Worm (Caenorhabditis elegans) whole organism, L2 larva: ENCODE results near the gene C27F2.6.

Experiments
- C34F6.9 ChIP-seq: fragments of 150-350 bp; optimal IDR thresholded peaks from 2 replicates; lab custom pipeline; 2014; ENCODE audit warnings: missing biosample characterization, missing genetic modification characterization
- F13H6.1 ChIP-seq: sonication (generic microtip); optimal IDR thresholded peaks from 2 replicates; lab custom pipeline; 2016; ENCODE audit warnings: missing genetic modification characterization, missing compliant biosample characterization
- R02D3.7 ChIP-seq: fragments of 150-350 bp; optimal IDR thresholded peaks from 2 replicates; lab custom pipeline; 2014; ENCODE audit warnings: missing biosample characterization, missing genetic modification characterization
- Y55F3AM.14 ChIP-seq: fragments of 200-800 bp; sonication (Bioruptor generic); optimal IDR thresholded peaks from 2 replicates; lab custom pipeline; 2018; ENCODE audit warnings: mild to moderate bottlenecking, missing genetic modification characterization, missing compliant biosample characterization
- ZK546.5 ChIP-seq: sonication (generic microtip); optimal IDR thresholded peaks from 2 replicates; lab custom pipeline; 2017; ENCODE audit warnings: missing biosample characterization, missing genetic modification characterization
- alr-1 ChIP-seq: fragments of 150-350 bp; optimal IDR thresholded peaks from 2 replicates; lab custom pipeline; 2014; ENCODE audit warnings: missing biosample characterization, missing genetic modification characterization
- aly-2 ChIP-seq: fragments of 150-350 bp; optimal IDR thresholded peaks from 2 replicates; lab custom pipeline; 2014; ENCODE audit warnings: missing biosample characterization, missing genetic modification characterization
- ama-1 ChIP-seq: fragments of 150-350 bp; optimal IDR thresholded peaks from 2 replicates; lab custom pipeline; 2018; ENCODE audit warnings: inconsistent platforms
- blmp-1 ChIP-seq: sonication (generic microtip); optimal IDR thresholded peaks from 2 replicates; lab custom pipeline; 2017; ENCODE audit warnings: missing genetic modification characterization, mild to moderate bottlenecking, missing compliant biosample characterization, antibody characterized with exemption, moderate library complexity; ENCODE audit not compliant: insufficient read depth
- ceh-16 ChIP-seq: fragments of 150-350 bp; optimal IDR thresholded peaks from 2 replicates; lab custom pipeline; 2014; ENCODE audit warnings: missing biosample characterization, missing genetic modification characterization
- ceh-82 ChIP-seq: fragments of 150-350 bp; optimal IDR thresholded peaks from 2 replicates; lab custom pipeline; 2014; ENCODE audit warnings: missing biosample characterization, missing genetic modification characterization
- crh-2 ChIP-seq: sonication (generic microtip); optimal IDR thresholded peaks from 2 replicates; lab custom pipeline; 2017; ENCODE audit warnings: missing biosample characterization, missing genetic modification characterization
- dmd-4 ChIP-seq: sonication (generic microtip); optimal IDR thresholded peaks from 2 replicates; lab custom pipeline; 2017; ENCODE audit warnings: missing biosample characterization, missing genetic modification characterization
- egl-27 ChIP-seq: sonication (generic microtip); optimal IDR thresholded peaks from 3 replicates; lab custom pipeline; 2017; ENCODE audit warnings: missing biosample characterization, missing genetic modification reagents, missing genetic modification characterization
- elt-1 ChIP-seq: fragments of 150-350 bp; optimal IDR thresholded peaks from 2 replicates; lab custom pipeline; 2014; ENCODE audit warnings: missing biosample characterization, missing genetic modification characterization
- elt-3 ChIP-seq: sonication (generic microtip); optimal IDR thresholded peaks from 2 replicates; lab custom pipeline; 2017; ENCODE audit warnings: missing biosample characterization, missing genetic modification characterization
- fos-1 ChIP-seq: fragments of 150-350 bp; optimal IDR thresholded peaks from 2 replicates; lab custom pipeline; 2014; ENCODE audit warnings: missing biosample characterization, missing genetic modification characterization
- gmeb-1 ChIP-seq: fragments of 150-350 bp; optimal IDR thresholded peaks from 2 replicates; lab custom pipeline; 2014; ENCODE audit warnings: missing biosample characterization, missing genetic modification characterization
- lin-11 ChIP-seq: fragments of 150-350 bp; sonication (generic microtip); optimal IDR thresholded peaks from 2 replicates; lab custom pipeline; 2014; ENCODE audit warnings: missing biosample characterization, missing genetic modification characterization, inconsistent platforms, mixed read lengths
- lin-13 ChIP-seq: fragments of 150-350 bp; optimal IDR thresholded peaks from 2 replicates; lab custom pipeline; 2014; ENCODE audit warnings: missing biosample characterization, missing genetic modification reagents, missing genetic modification characterization
- lin-39 ChIP-seq: fragments of 150-350 bp; optimal IDR thresholded peaks from 2 replicates; lab custom pipeline; 2014; ENCODE audit warnings: missing biosample characterization, missing genetic modification reagents, missing genetic modification characterization
- lsy-2 ChIP-seq, 2 experiments: fragments of 150-350 bp in 1 of 2; sonication (generic microtip) in 1 of 2; optimal IDR thresholded peaks; 2 replicates each; lab custom pipeline; 2014 to 2017; ENCODE audit warnings: missing biosample characterization in 2 of 2, missing genetic modification characterization in 2 of 2
- mab-5 ChIP-seq: fragments of 150-350 bp; optimal IDR thresholded peaks from 2 replicates; lab custom pipeline; 2014; ENCODE audit warnings: missing biosample characterization, missing genetic modification characterization
- mbf-1 ChIP-seq: sonication (generic microtip); optimal IDR thresholded peaks from 2 replicates; lab custom pipeline; 2017; ENCODE audit warnings: missing biosample characterization, missing genetic modification characterization
- mdl-1 ChIP-seq, 2 experiments: fragments of 150-350 bp in 1 of 2; sonication (generic microtip) in 1 of 2; optimal IDR thresholded peaks; 2 replicates each; lab custom pipeline; 2017; ENCODE audit warnings: missing biosample characterization in 2 of 2, missing genetic modification characterization in 2 of 2
- nhr-10 ChIP-seq: sonication (generic microtip); optimal IDR thresholded peaks from 2 replicates; lab custom pipeline; 2017; ENCODE audit warnings: missing biosample characterization, missing genetic modification characterization
- nhr-11 ChIP-seq: fragments of 150-350 bp; optimal IDR thresholded peaks from 2 replicates; lab custom pipeline; 2014; ENCODE audit warnings: missing biosample characterization, missing genetic modification characterization
- nhr-12 ChIP-seq: fragments of 150-350 bp; optimal IDR thresholded peaks from 2 replicates; lab custom pipeline; 2014; ENCODE audit warnings: missing biosample characterization, missing genetic modification characterization
- nhr-129 ChIP-seq: fragments of 150-350 bp; optimal IDR thresholded peaks from 2 replicates; lab custom pipeline; 2014; ENCODE audit warnings: missing biosample characterization, missing genetic modification characterization
- nhr-21 ChIP-seq: fragments of 150-350 bp; optimal IDR thresholded peaks from 2 replicates; lab custom pipeline; 2014; ENCODE audit warnings: missing biosample characterization, missing genetic modification characterization
- nhr-23 ChIP-seq: fragments of 150-350 bp; optimal IDR thresholded peaks from 2 replicates; lab custom pipeline; 2014; ENCODE audit warnings: missing biosample characterization, missing genetic modification reagents, missing genetic modification characterization
- nhr-237 ChIP-seq: fragments of 150-350 bp; optimal IDR thresholded peaks from 2 replicates; lab custom pipeline; 2014; ENCODE audit warnings: missing biosample characterization, missing genetic modification characterization
- nhr-25 ChIP-seq: fragments of 150-350 bp; sonication (generic microtip); optimal IDR thresholded peaks from 3 replicates; lab custom pipeline; 2014; ENCODE audit warnings: missing biosample characterization, missing genetic modification characterization
- nhr-6 ChIP-seq: fragments of 150-350 bp; optimal IDR thresholded peaks from 2 replicates; lab custom pipeline; 2014; ENCODE audit warnings: missing biosample characterization, missing genetic modification characterization
- nhr-77 ChIP-seq: fragments of 150-350 bp; optimal IDR thresholded peaks from 2 replicates; lab custom pipeline; 2014; ENCODE audit warnings: missing biosample characterization, missing genetic modification characterization
- peb-1 ChIP-seq: fragments of 150-350 bp; optimal IDR thresholded peaks from 2 replicates; lab custom pipeline; 2014; ENCODE audit warnings: missing biosample characterization, missing genetic modification characterization
- sem-4 ChIP-seq: fragments of 150-350 bp; optimal IDR thresholded peaks from 2 replicates; lab custom pipeline; 2014; ENCODE audit warnings: missing biosample characterization, missing genetic modification reagents, missing genetic modification characterization
- skn-1 ChIP-seq: sonication (generic microtip); optimal IDR thresholded peaks from 2 replicates; lab custom pipeline; 2017; ENCODE audit warnings: missing biosample characterization, missing genetic modification characterization
- sma-3 ChIP-seq: sonication (generic microtip); optimal IDR thresholded peaks from 2 replicates; lab custom pipeline; 2016; ENCODE audit warnings: missing genetic modification reagents, missing genetic modification characterization, missing compliant biosample characterization
- sma-9 ChIP-seq, 2 experiments: fragments of 150-350 bp in 1 of 2; sonication (generic microtip) in 1 of 2; optimal IDR thresholded peaks; 2 replicates each; lab custom pipeline; 2014 to 2016; ENCODE audit warnings: missing genetic modification characterization in 2 of 2, mild to moderate bottlenecking in 1 of 2, missing biosample characterization in 1 of 2, missing compliant biosample characterization in 1 of 2, missing genetic modification reagents in 1 of 2, moderate library complexity in 1 of 2
- snpc-4 ChIP-seq: fragments of 150-350 bp; optimal IDR thresholded peaks from 2 replicates; lab custom pipeline; 2014; ENCODE audit warnings: missing biosample characterization, missing genetic modification characterization
- unc-39 ChIP-seq: fragments of 150-350 bp; optimal IDR thresholded peaks from 2 replicates; lab custom pipeline; 2014; ENCODE audit warnings: missing biosample characterization, missing genetic modification characterization
- unc-55 ChIP-seq: fragments of 150-350 bp; sonication (generic microtip); optimal IDR thresholded peaks from 3 replicates; lab custom pipeline; 2014; ENCODE audit warnings: missing biosample characterization, missing genetic modification reagents, missing genetic modification characterization
- unc-62 ChIP-seq: fragments of 150-350 bp; optimal IDR thresholded peaks from 2 replicates; lab custom pipeline; 2014; ENCODE audit warnings: missing biosample characterization, missing genetic modification reagents, missing genetic modification characterization
- zag-1 ChIP-seq: fragments of 150-350 bp; optimal IDR thresholded peaks from 2 replicates; lab custom pipeline; 2014; ENCODE audit warnings: missing biosample characterization, missing genetic modification characterization
- ztf-1 ChIP-seq: fragments of 200-800 bp; sonication (Bioruptor generic); conservative IDR thresholded peaks from 2 replicates; pipeline ENCODE4 v1.3.6; 2022; ENCODE audit warnings: missing genetic modification characterization, missing compliant biosample characterization
- ztf-11 ChIP-seq: sonication (generic microtip); optimal IDR thresholded peaks from 2 replicates; lab custom pipeline; 2017; ENCODE audit warnings: missing biosample characterization, missing genetic modification characterization
- ztf-4 ChIP-seq: fragments of 150-350 bp; optimal IDR thresholded peaks from 2 replicates; lab custom pipeline; 2014; ENCODE audit warnings: missing biosample characterization, missing genetic modification characterization

C27F2.6 gene

DNA sequence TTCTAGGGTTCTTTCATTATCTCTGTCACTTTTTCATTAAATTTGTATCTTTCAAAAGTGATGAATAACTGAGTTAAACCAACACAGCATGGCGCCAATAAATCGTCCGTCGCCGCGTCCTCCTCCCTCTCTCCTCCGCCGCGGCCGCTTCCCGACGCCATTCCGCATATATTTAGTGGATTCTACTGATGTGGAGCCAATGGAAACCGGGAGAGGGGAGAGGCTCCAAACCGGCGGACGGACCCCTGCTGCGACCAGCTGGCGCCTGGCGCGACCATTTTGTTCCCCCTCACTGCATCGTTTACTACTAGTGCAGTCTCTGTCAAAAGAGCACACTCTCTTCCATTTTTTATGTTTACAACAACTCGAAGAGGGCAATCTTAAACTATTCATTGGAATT is 29.1 kb downstream of the C27F2.6 start:
- TF ChIP-seq nhr-21 (no peak), ztf-4 (no peak), C34F6.9 (tag; lab: Kevin White, UChicago) (peak; percentile 20), lsy-2 (tag; optimal IDR thresholded peaks at IDR 0.05; lab: Kevin White, UChicago) (peak in 1 of 2 experiments; percentile 25)

DNA sequence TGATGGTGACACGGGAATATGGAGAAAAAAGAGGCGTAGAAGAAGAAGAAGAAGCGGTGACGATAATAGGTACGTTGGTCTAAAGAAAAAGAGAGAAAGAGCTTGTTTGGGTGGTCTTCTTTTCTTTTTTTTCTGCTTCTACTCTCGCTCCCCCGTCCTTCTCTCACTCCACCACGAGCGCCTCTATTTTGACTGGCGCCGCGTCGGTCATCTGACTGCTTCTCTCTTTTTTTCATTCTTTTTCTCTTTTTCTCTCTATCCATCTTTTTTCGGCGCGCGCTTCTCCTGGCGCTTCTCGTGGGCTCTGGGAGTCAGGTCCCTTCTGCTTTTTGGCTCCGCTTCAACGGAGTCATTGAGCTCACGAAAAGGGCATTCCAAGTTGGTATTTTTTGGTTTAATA is 29.9 kb downstream of the C27F2.6 start:
- TF ChIP-seq nhr-23 = no peak
- TF ChIP-seq skn-1 (tag; lab: Kevin White, UChicago) = no peak
- no peak for TF ChIP-seq nhr-6
- peak; percentile 25 for TF ChIP-seq sma-9 (GFP tag; optimal IDR thresholded peaks at IDR 0.05; lab: Kevin White, UChicago)
- TF ChIP-seq sma-9 (tag; optimal IDR thresholded peaks at IDR 0.05; lab: Kevin White, UChicago) = no peak
- no peak for TF ChIP-seq alr-1 (tag; lab: Kevin White, UChicago)
- TF ChIP-seq snpc-4 = no peak
- TF ChIP-seq nhr-21 = no peak
- no peak for TF ChIP-seq mbf-1 (tag; lab: Kevin White, UChicago)
- peak; percentile 22 for TF ChIP-seq crh-2 (tag; lab: Kevin White, UChicago)
- no peak for TF ChIP-seq ZK546.5
- peak; percentile 6 for TF ChIP-seq sem-4
- peak; percentile 33 for TF ChIP-seq lin-11 (tag; lab: Kevin White, UChicago)
- no peak for TF ChIP-seq nhr-237 (tag; lab: Kevin White, UChicago)
- no peak for TF ChIP-seq dmd-4 (tag; lab: Kevin White, UChicago)
- TF ChIP-seq lsy-2 (tag; optimal IDR thresholded peaks at IDR 0.05; lab: Kevin White, UChicago) = peak in 1 of 2 experiments; percentile 51
- TF ChIP-seq nhr-10 (tag; lab: Kevin White, UChicago) = no peak
- TF ChIP-seq peb-1 (tag; lab: Kevin White, UChicago) = no peak
- no peak for TF ChIP-seq ztf-4
- peak; percentile 69 for TF ChIP-seq C34F6.9 (tag; lab: Kevin White, UChicago)
- no peak for TF ChIP-seq nhr-25
- peak; percentile 30 for TF ChIP-seq nhr-129
- TF ChIP-seq mab-5 (tag; lab: Kevin White, UChicago) = no peak
- no peak for TF ChIP-seq fos-1 (tag; lab: Kevin White, UChicago)
- no peak for TF ChIP-seq nhr-12 (tag; lab: Kevin White, UChicago)
- no peak for TF ChIP-seq unc-39 (tag; lab: Kevin White, UChicago)
- TF ChIP-seq ama-1 (lab: Kevin White, UChicago) = no peak
- TF ChIP-seq ztf-1 (GFP tag; lab: Robert Waterston, UW) = no peak
- no peak for TF ChIP-seq gmeb-1
- TF ChIP-seq zag-1 = peak; percentile 68
- no peak for TF ChIP-seq aly-2
- no peak for TF ChIP-seq egl-27
- no peak for TF ChIP-seq sma-3 (GFP tag; lab: Kevin White, UChicago)
- no peak for TF ChIP-seq ceh-16 (tag; lab: Kevin White, UChicago)
- TF ChIP-seq elt-3 (tag; lab: Kevin White, UChicago) = no peak
- no peak for TF ChIP-seq Y55F3AM.14 (GFP tag; lab: Kevin White, UChicago)
- TF ChIP-seq lin-13 (GFP tag; lab: Kevin White, UChicago) = no peak
- no peak for TF ChIP-seq lin-39
- peak; percentile 13 to 37 for TF ChIP-seq mdl-1 (tag; optimal IDR thresholded peaks at IDR 0.05; lab: Kevin White, UChicago)
- TF ChIP-seq unc-55 (GFP tag; lab: Kevin White, UChicago) = peak; percentile 65
- TF ChIP-seq ceh-82 (tag; lab: Kevin White, UChicago) = no peak
- no peak for TF ChIP-seq ztf-11 (tag; lab: Kevin White, UChicago)
- no peak for TF ChIP-seq blmp-1 (tag; lab: Kevin White, UChicago)
- TF ChIP-seq elt-1 (tag; lab: Kevin White, UChicago) = no peak
- no peak for TF ChIP-seq R02D3.7 (tag; lab: Kevin White, UChicago)
- no peak for TF ChIP-seq nhr-77 (tag; lab: Kevin White, UChicago)
- peak; percentile 57 for TF ChIP-seq F13H6.1
- no peak for TF ChIP-seq nhr-11
- no peak for TF ChIP-seq unc-62
